Fruit fly (Drosophila melanogaster) whole organism, embryonic: Measurements from ENCODE around the gene CG17329.

Source experiments
- ATbp ChIP-seq: fragments of 200-800 bp; sonication (Bioruptor generic); optimal IDR thresholded peaks from 2 replicates; lab custom pipeline; 2017; ENCODE audit warnings: missing biosample characterization, mild to moderate bottlenecking, missing genetic modification characterization, missing genetic modification reagents
- C15 ChIP-seq: fragments of 200-800 bp; sonication (Bioruptor generic); IDR thresholded peaks from 3 replicates; pipeline ENCODE4 v1.3.6; 2022; ENCODE audit warnings: missing biosample characterization, missing genetic modification characterization
- CG10431 ChIP-seq: fragments of 200-800 bp; sonication (Bioruptor generic); optimal IDR thresholded peaks from 3 replicates; lab custom pipeline; 2018; ENCODE audit warnings: missing biosample characterization, mild to moderate bottlenecking, missing genetic modification characterization
- CG10959 ChIP-seq: fragments of 200-800 bp; sonication (Bioruptor generic); IDR thresholded peaks from 2 replicates; pipeline ENCODE4 v1.3.6; 2022; ENCODE audit warnings: missing biosample characterization, missing genetic modification characterization
- CG12219 ChIP-seq: fragments of 200-800 bp; sonication (Bioruptor generic); optimal IDR thresholded peaks from 3 replicates; lab custom pipeline; 2018; ENCODE audit warnings: missing biosample characterization, mild to moderate bottlenecking, missing genetic modification characterization
- CG12942 ChIP-seq: fragments of 200-800 bp; sonication (Bioruptor generic); optimal IDR thresholded peaks from 3 replicates; lab custom pipeline; 2016; ENCODE audit warnings: missing biosample characterization, missing genetic modification characterization
- CG14710 ChIP-seq: fragments of 200-800 bp; sonication (Bioruptor generic); optimal IDR thresholded peaks from 3 replicates; lab custom pipeline; 2019; ENCODE audit warnings: missing biosample characterization, mild to moderate bottlenecking, missing genetic modification characterization, moderate library complexity
- CG17328 ChIP-seq: fragments of 200-800 bp; sonication (Bioruptor generic); IDR thresholded peaks from 2 replicates; pipeline ENCODE4 v1.3.6; 2022; ENCODE audit warnings: missing biosample characterization, missing genetic modification characterization
- CG18599 ChIP-seq: fragments of 200-800 bp; sonication (Bioruptor generic); optimal IDR thresholded peaks from 3 replicates; lab custom pipeline; 2017; ENCODE audit warnings: missing biosample characterization, missing genetic modification characterization, mild to moderate bottlenecking, moderate library complexity, missing genetic modification reagents
- CG2116 ChIP-seq: fragments of 200-800 bp; sonication (Bioruptor generic); optimal IDR thresholded peaks from 3 replicates; lab custom pipeline; 2018; ENCODE audit warnings: missing biosample characterization, mild to moderate bottlenecking, missing genetic modification characterization
- CG2199 ChIP-seq: fragments of 200-800 bp; sonication (Bioruptor generic); IDR thresholded peaks from 3 replicates; pipeline ENCODE4 v1.3.6; 2022; ENCODE audit warnings: missing biosample characterization, missing genetic modification characterization
- CG30020 ChIP-seq: fragments of 200-800 bp; optimal IDR thresholded peaks from 2 replicates; lab custom pipeline; 2019; ENCODE audit warnings: missing biosample characterization, mild to moderate bottlenecking, missing genetic modification characterization, moderate library complexity
- CG31365 ChIP-seq: fragments of 200-800 bp; sonication (Bioruptor generic); optimal IDR thresholded peaks from 2 replicates; lab custom pipeline; 2018; ENCODE audit warnings: missing biosample characterization, mild to moderate bottlenecking, missing genetic modification characterization
- CG34422 ChIP-seq: fragments of 200-800 bp; sonication (Bioruptor generic); IDR thresholded peaks from 3 replicates; pipeline ENCODE4 v1.3.6; 2022; ENCODE audit warnings: missing biosample characterization, missing genetic modification characterization
- CG3726 ChIP-seq: fragments of 200-800 bp; sonication (Bioruptor generic); IDR thresholded peaks from 3 replicates; pipeline ENCODE4, ENCODE4 v1.3.6; 2022; ENCODE audit warnings: missing biosample characterization, missing genetic modification characterization
- CG3838 ChIP-seq: fragments of 200-800 bp; sonication (Bioruptor generic); optimal IDR thresholded peaks from 3 replicates; lab custom pipeline; 2016; ENCODE audit warnings: missing biosample characterization, missing genetic modification characterization
- CG4854 ChIP-seq: fragments of 200-800 bp; sonication (Bioruptor generic); optimal IDR thresholded peaks from 2 replicates; lab custom pipeline; 2016; ENCODE audit warnings: missing biosample characterization, missing genetic modification characterization, inconsistent platforms
- CG6254 ChIP-seq: fragments of 200-800 bp; sonication (Bioruptor generic); optimal IDR thresholded peaks from 3 replicates; lab custom pipeline; 2017; ENCODE audit warnings: mild to moderate bottlenecking, missing biosample characterization, missing genetic modification reagents, missing genetic modification characterization
- CG7357 ChIP-seq: fragments of 200-800 bp; sonication (Bioruptor generic); IDR thresholded peaks from 3 replicates; pipeline ENCODE4 v1.3.6; 2022; ENCODE audit warnings: missing biosample characterization, missing genetic modification characterization
- Deaf1 ChIP-seq: fragments of 200-800 bp; optimal IDR thresholded peaks from 3 replicates; lab custom pipeline; 2019; ENCODE audit warnings: missing biosample characterization, mild to moderate bottlenecking, missing genetic modification characterization, moderate library complexity
- Doc3 ChIP-seq: fragments of 200-800 bp; sonication (Bioruptor generic); IDR thresholded peaks from 3 replicates; pipeline ENCODE4 v1.3.6; 2022; ENCODE audit warnings: missing biosample characterization, missing genetic modification characterization; ENCODE audit not compliant: partially characterized antibody
- Drgx ChIP-seq: fragments of 200-800 bp; sonication (Bioruptor generic); IDR thresholded peaks from 2 replicates; pipeline ENCODE4 v1.3.6; 2022; ENCODE audit warnings: missing biosample characterization, missing genetic modification characterization
- GATAe ChIP-seq: fragments of 200-800 bp; sonication (Bioruptor generic); conservative IDR thresholded peaks from 2 replicates; pipeline ENCODE4 v1.3.6; 2022; ENCODE audit warnings: missing biosample characterization, missing genetic modification characterization
- Gug ChIP-seq: fragments of 200-800 bp; sonication (Bioruptor generic); IDR thresholded peaks from 4 replicates; pipeline ENCODE4 v1.3.6; 2022; ENCODE audit warnings: missing biosample characterization, missing genetic modification characterization
- H15 ChIP-seq: fragments of 200-800 bp; sonication (Bioruptor generic); IDR thresholded peaks from 3 replicates; pipeline ENCODE4 v1.3.6; 2022; ENCODE audit warnings: missing biosample characterization, missing genetic modification characterization
- H2.0 ChIP-seq: fragments of 200-800 bp; sonication (Bioruptor generic); IDR thresholded peaks from 2 replicates; pipeline ENCODE4 v1.3.6; 2022; ENCODE audit warnings: missing biosample characterization, missing genetic modification characterization
- HHEX ChIP-seq: fragments of 200-800 bp; sonication (Bioruptor generic); optimal IDR thresholded peaks from 3 replicates; lab custom pipeline; 2017; ENCODE audit warnings: missing biosample characterization, mild to moderate bottlenecking, missing genetic modification characterization, missing genetic modification reagents
- Hand ChIP-seq: fragments of 200-800 bp; sonication (Bioruptor generic); optimal IDR thresholded peaks from 2 replicates; lab custom pipeline; 2017; ENCODE audit warnings: mild to moderate bottlenecking, missing biosample characterization, missing genetic modification reagents, missing genetic modification characterization
- HmgZ ChIP-seq: fragments of 200-800 bp; sonication (Bioruptor generic); optimal IDR thresholded peaks from 2 replicates; lab custom pipeline; 2018; ENCODE audit warnings: missing biosample characterization, mild to moderate bottlenecking, missing genetic modification characterization
- Hr39 ChIP-seq: fragments of >200 bp; optimal IDR thresholded peaks from 2 replicates; lab custom pipeline; 2017
- Kr ChIP-seq: fragments of 200-800 bp; sonication (Bioruptor generic); optimal IDR thresholded peaks from 2 replicates; lab custom pipeline; 2017; ENCODE audit warnings: missing biosample characterization, mild to moderate bottlenecking, missing genetic modification characterization
- Lhr ChIP-seq: fragments of 200-800 bp; sonication (Bioruptor generic); optimal IDR thresholded peaks from 3 replicates; lab custom pipeline; 2017; ENCODE audit warnings: mild to moderate bottlenecking, missing biosample characterization, missing genetic modification reagents, missing genetic modification characterization
- Meics ChIP-seq: fragments of 200-800 bp; sonication (Bioruptor generic); optimal IDR thresholded peaks from 2 replicates; lab custom pipeline; 2017; ENCODE audit warnings: missing biosample characterization, mild to moderate bottlenecking, missing genetic modification characterization
- Mes4 ChIP-seq: fragments of 200-800 bp; sonication (Bioruptor generic); optimal IDR thresholded peaks from 2 replicates; lab custom pipeline; 2016; ENCODE audit warnings: missing biosample characterization, missing genetic modification characterization
- Nf-YC ChIP-seq: fragments of 200-800 bp; optimal IDR thresholded peaks from 3 replicates; lab custom pipeline; 2019; ENCODE audit warnings: missing biosample characterization, mild to moderate bottlenecking, missing genetic modification characterization, moderate library complexity
- Sry-β ChIP-seq: fragments of 200-800 bp; sonication (Bioruptor generic); optimal IDR thresholded peaks from 2 replicates; lab custom pipeline; 2018; ENCODE audit warnings: missing biosample characterization, mild to moderate bottlenecking, missing genetic modification characterization, moderate library complexity
- bab2 ChIP-seq: fragments of 200-800 bp; sonication (Bioruptor generic); optimal IDR thresholded peaks from 2 replicates; lab custom pipeline; 2016; ENCODE audit warnings: missing biosample characterization, missing genetic modification characterization
- cwo ChIP-seq: fragments of 200-800 bp; sonication (Bioruptor generic); optimal IDR thresholded peaks from 3 replicates; lab custom pipeline; 2017; ENCODE audit warnings: missing biosample characterization, missing genetic modification characterization, mild to moderate bottlenecking, moderate library complexity, missing genetic modification reagents
- dan ChIP-seq: fragments of 200-800 bp; sonication (Bioruptor generic); IDR thresholded peaks from 2 replicates; pipeline ENCODE4 v1.3.6; 2022; ENCODE audit warnings: missing biosample characterization, missing genetic modification characterization
- eyg ChIP-seq: fragments of 200-800 bp; sonication (Bioruptor generic); optimal IDR thresholded peaks from 3 replicates; lab custom pipeline; 2016; ENCODE audit warnings: missing biosample characterization, missing genetic modification characterization
- fd64A ChIP-seq: fragments of 200-800 bp; sonication (Bioruptor generic); optimal IDR thresholded peaks from 3 replicates; lab custom pipeline; 2018; ENCODE audit warnings: missing biosample characterization, mild to moderate bottlenecking, missing genetic modification characterization
- fru ChIP-seq: fragments of >200 bp; optimal IDR thresholded peaks from 2 replicates; lab custom pipeline; 2017
- gro ChIP-seq: fragments of 200-800 bp; sonication (Bioruptor generic); optimal IDR thresholded peaks from 2 replicates; lab custom pipeline; 2016; ENCODE audit warnings: missing biosample characterization, missing genetic modification characterization
- hbn ChIP-seq: fragments of 200-800 bp; sonication (Bioruptor generic); IDR thresholded peaks from 2 replicates; pipeline ENCODE4 v1.3.6; 2022; ENCODE audit warnings: missing biosample characterization, missing genetic modification characterization; ENCODE audit not compliant: partially characterized antibody
- insv ChIP-seq, 2 experiments: fragments of 200-800 bp; sonication (Bioruptor generic); optimal IDR thresholded peaks; 3 replicates each; lab custom pipeline; 2016 to 2018; ENCODE audit warnings: missing biosample characterization in 2 of 2, missing genetic modification characterization in 2 of 2
- klu ChIP-seq: fragments of 200-800 bp; sonication (Bioruptor generic); IDR thresholded peaks from 2 replicates; pipeline ENCODE4 v1.3.6; 2022; ENCODE audit warnings: missing biosample characterization, missing genetic modification characterization
- odd ChIP-seq: fragments of 200-800 bp; sonication (Bioruptor generic); optimal IDR thresholded peaks from 2 replicates; lab custom pipeline; 2017; ENCODE audit warnings: missing biosample characterization, mild to moderate bottlenecking, missing genetic modification characterization
- otp ChIP-seq: fragments of 200-800 bp; sonication (Bioruptor generic); IDR thresholded peaks from 3 replicates; pipeline ENCODE4, ENCODE4 v1.3.6; 2022; ENCODE audit warnings: missing biosample characterization, missing genetic modification characterization
- seq ChIP-seq: fragments of 200-800 bp; sonication (Bioruptor generic); IDR thresholded peaks from 2 replicates; pipeline ENCODE4 v1.3.6; 2022; ENCODE audit warnings: missing biosample characterization, missing genetic modification characterization
- sim ChIP-seq: fragments of 200-800 bp; sonication (Bioruptor generic); IDR thresholded peaks from 2 replicates; pipeline ENCODE4 v1.3.6; 2022; ENCODE audit warnings: missing biosample characterization, missing genetic modification characterization
- trem ChIP-seq: fragments of 200-800 bp; optimal IDR thresholded peaks from 3 replicates; lab custom pipeline; 2019; ENCODE audit warnings: missing biosample characterization, mild to moderate bottlenecking, missing genetic modification characterization, moderate library complexity
- wdn ChIP-seq: fragments of 200-800 bp; sonication (Bioruptor generic); IDR thresholded peaks from 2 replicates; pipeline ENCODE4 v1.3.6; 2022; ENCODE audit warnings: missing biosample characterization, missing genetic modification characterization

The CG17329 gene

dm6 chr2L:16251598-16252131 is 39.4 kb upstream of the CG17329 start, which contains the start of gene CG46309 (continued):
- no peak for TF ChIP-seq Mes4 (GFP tag; lab: Kevin White, UChicago)
- TF ChIP-seq CG12219 (GFP tag; lab: Kevin White, UChicago), result peak; percentile 40
- no peak for TF ChIP-seq ATbp (GFP tag; lab: Kevin White, UChicago)
- no peak for TF ChIP-seq klu (GFP tag; lab: Robert Waterston, UW)
- TF ChIP-seq CG6254 (GFP tag; lab: Kevin White, UChicago), result peak; percentile 9
- TF ChIP-seq Drgx (GFP tag; lab: Robert Waterston, UW), result no peak
- TF ChIP-seq gro, result peak; percentile 25
- no peak for TF ChIP-seq dan (GFP tag; lab: Robert Waterston, UW)
- no peak for TF ChIP-seq Lhr
- no peak for TF ChIP-seq CG2199 (GFP tag; lab: Robert Waterston, UW)
- TF ChIP-seq fd64A (GFP tag; lab: Kevin White, UChicago), result no peak
- no peak for TF ChIP-seq eyg (GFP tag; lab: Kevin White, UChicago)
- no peak for TF ChIP-seq seq (GFP tag; lab: Robert Waterston, UW)
- TF ChIP-seq Kr (GFP tag; lab: Kevin White, UChicago), result no peak
- no peak for TF ChIP-seq CG3726
- TF ChIP-seq insv (GFP tag; optimal IDR thresholded peaks at IDR 0.05; lab: Kevin White, UChicago), result no peak
- TF ChIP-seq hbn, result no peak
- TF ChIP-seq sim (GFP tag; lab: Robert Waterston, UW), result no peak
- TF ChIP-seq CG31365 (tag; lab: Kevin White, UChicago), result no peak
- TF ChIP-seq CG2116 (GFP tag; lab: Kevin White, UChicago), result peak; percentile 59
- TF ChIP-seq H2.0 (GFP tag; lab: Robert Waterston, UW), result no peak
- peak; percentile 22 for TF ChIP-seq CG12942 (GFP tag; lab: Kevin White, UChicago)
- TF ChIP-seq trem, result no peak
- TF ChIP-seq Gug (GFP tag; lab: Robert Waterston, UW), result no peak
- no peak for TF ChIP-seq GATAe (GFP tag; lab: Robert Waterston, UW)
- no peak for TF ChIP-seq Nf-YC (tag; lab: Kevin White, UChicago)
- peak; percentile 51 for TF ChIP-seq HHEX (GFP tag; lab: Kevin White, UChicago)
- no peak for TF ChIP-seq Deaf1 (tag; lab: Kevin White, UChicago)
- TF ChIP-seq wdn (GFP tag; lab: Robert Waterston, UW), result no peak
- TF ChIP-seq CG17328 (GFP tag; lab: Robert Waterston, UW), result no peak
- TF ChIP-seq CG30020 (tag; lab: Kevin White, UChicago), result no peak
- TF ChIP-seq Sry-β, result no peak
- peak; percentile 46 for TF ChIP-seq HmgZ
- no peak for TF ChIP-seq CG10431 (GFP tag; lab: Kevin White, UChicago)
- no peak for TF ChIP-seq CG3838 (GFP tag; lab: Kevin White, UChicago)
- TF ChIP-seq fru (lab: Kevin White, UChicago), result no peak
- TF ChIP-seq otp (GFP tag; lab: Robert Waterston, UW), result no peak
- TF ChIP-seq CG10959 (GFP tag; lab: Robert Waterston, UW), result no peak
- TF ChIP-seq Hand (GFP tag; lab: Kevin White, UChicago), result no peak
- no peak for TF ChIP-seq cwo (GFP tag; lab: Kevin White, UChicago)
- no peak for TF ChIP-seq odd (GFP tag; lab: Kevin White, UChicago)
- no peak for TF ChIP-seq Hr39 (lab: Kevin White, UChicago)
- TF ChIP-seq CG14710 (tag; lab: Kevin White, UChicago), result no peak
- peak; percentile 59 for TF ChIP-seq Meics (GFP tag; lab: Kevin White, UChicago)
- TF ChIP-seq CG18599 (GFP tag; lab: Kevin White, UChicago), result peak; percentile 0
- TF ChIP-seq CG4854 (GFP tag; lab: Kevin White, UChicago), result no peak
- no peak for TF ChIP-seq CG34422 (GFP tag; lab: Robert Waterston, UW)
- no peak for TF ChIP-seq C15
- no peak for TF ChIP-seq H15
- peak; percentile 78; the same call in 2 of the 3 replicates for TF ChIP-seq Doc3
- TF ChIP-seq CG7357 (GFP tag; lab: Robert Waterston, UW), result no peak
- peak; percentile 30 for TF ChIP-seq bab2 (GFP tag; lab: Kevin White, UChicago)
